Fruit fly (Drosophila melanogaster): Measurements from ENCODE around the gene jub.

jub gene

DNA sequence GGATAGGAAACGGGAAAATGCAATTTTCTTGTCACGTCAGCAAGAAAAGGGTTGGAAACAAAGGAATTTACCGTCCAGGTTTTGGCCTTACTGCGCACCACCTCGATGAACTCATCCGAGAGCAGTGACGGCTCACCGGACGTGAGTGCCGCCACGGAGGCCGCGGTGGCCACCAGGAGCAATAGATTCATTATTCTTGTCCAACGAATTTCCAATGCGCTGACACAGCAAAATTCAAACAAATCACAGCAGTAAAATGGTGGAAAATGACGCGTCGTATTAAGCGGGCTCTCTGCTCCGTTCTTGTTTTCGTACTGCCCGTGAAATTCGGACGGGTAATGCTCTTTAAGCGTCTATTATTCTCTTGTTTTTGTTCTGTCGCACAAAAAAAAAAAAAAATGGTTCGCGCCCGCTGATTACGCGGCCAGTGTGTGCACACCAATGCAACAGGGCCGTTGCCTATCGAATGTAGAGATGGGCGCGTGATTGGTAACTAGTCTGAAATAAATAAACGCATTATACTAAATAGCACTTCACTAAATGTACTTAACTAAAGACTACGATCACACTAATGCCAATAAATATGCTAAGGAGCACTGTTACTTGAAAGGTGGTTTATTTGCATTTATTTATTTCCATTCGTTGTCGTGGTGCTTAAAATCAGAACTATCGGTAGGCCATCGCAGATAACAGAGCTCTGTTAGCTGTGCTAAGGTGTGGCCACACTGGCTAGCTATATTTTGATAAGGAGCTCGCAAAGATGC is 48.2 kb downstream of the jub start, which contains the start of the genes CtsB and amrt:
CtsB (minus strand) TSS at position 432 of the 764 bp plus-strand sequence.
amrt (plus strand) TSS at position 721 of the 764 bp plus-strand sequence.
- TF ChIP-seq topi (GFP tag; optimal IDR thresholded peaks at IDR 0.05) (peak; percentile 63), fd85E (GFP tag; optimal IDR thresholded peaks at IDR 0.05) (no peak), CG10631 (GFP tag; optimal IDR thresholded peaks at IDR 0.05) (peak; percentile 63), salr (GFP tag; optimal IDR thresholded peaks at IDR 0.05) (peak in 1 of 2 experiments; percentile 66), Sox15 (GFP tag; optimal IDR thresholded peaks at IDR 0.05) (peak; percentile 36), CG6808 (GFP tag; optimal IDR thresholded peaks at IDR 0.05) (peak; percentile 70), pdm3 (GFP tag; optimal IDR thresholded peaks at IDR 0.05) (peak; percentile 72), Sox14 (GFP tag; optimal IDR thresholded peaks at IDR 0.05) (peak; percentile 71), CG4318 (GFP tag; optimal IDR thresholded peaks at IDR 0.05) (no peak), Eip93F (GFP tag; optimal IDR thresholded peaks at IDR 0.05) (no peak), OdsH (GFP tag; optimal IDR thresholded peaks at IDR 0.05) (peak; percentile 66), CG6854 (GFP tag; optimal IDR thresholded peaks at IDR 0.05) (no peak), Eip75B (GFP tag; optimal IDR thresholded peaks at IDR 0.05) (peak; percentile 67), CG7368 (GFP tag; optimal IDR thresholded peaks at IDR 0.05) (peak; percentile 31), cyc (GFP tag; optimal IDR thresholded peaks at IDR 0.05) (peak; percentile 53), CG3919 (GFP tag; optimal IDR thresholded peaks at IDR 0.05) (peak; percentile 59), Ets21C (GFP tag; optimal IDR thresholded peaks at IDR 0.05) (peak; percentile 51), achi (GFP tag; optimal IDR thresholded peaks at IDR 0.05) (peak; percentile 38), Hr38 (GFP tag; optimal IDR thresholded peaks at IDR 0.05) (no peak), Sox102F (GFP tag; optimal IDR thresholded peaks at IDR 0.05) (peak; percentile 46), fd59A (GFP tag; optimal IDR thresholded peaks at IDR 0.05) (peak; percentile 3), lz (GFP tag; optimal IDR thresholded peaks at IDR 0.05) (peak; percentile 72), CG6163 (GFP tag; IDR thresholded peaks at IDR 0.05) (peak; percentile 81; the same call in 2 of the 3 replicates), Eip78C (GFP tag) (peak; percentile 76), CG15336 (GFP tag; IDR thresholded peaks at IDR 0.05) (peak; percentile 60; the same call in 1 of the 2 replicates), CG8319 (GFP tag; optimal IDR thresholded peaks at IDR 0.05) (peak; percentile 7), CG11902 (GFP tag; optimal IDR thresholded peaks at IDR 0.05) (no peak), Hr4 (GFP tag; optimal IDR thresholded peaks at IDR 0.05) (peak; percentile 58), CG6276 (GFP tag; optimal IDR thresholded peaks at IDR 0.05) (peak; percentile 70), CG11294 (GFP tag; IDR thresholded peaks at IDR 0.05) (no peak; the same call in 1 of the 2 replicates), acj6 (GFP tag; optimal IDR thresholded peaks at IDR 0.05) (peak; percentile 57), vri (GFP tag; optimal IDR thresholded peaks at IDR 0.05) (peak; percentile 43), spab (GFP tag; optimal IDR thresholded peaks at IDR 0.05) (peak; percentile 48), CG16779 (tag; optimal IDR thresholded peaks at IDR 0.05) (peak; percentile 52), Hr39 (GFP tag; optimal IDR thresholded peaks at IDR 0.05) (peak; percentile 64), CG1621 (tag; optimal IDR thresholded peaks at IDR 0.05) (peak; percentile 26), dac (GFP tag; optimal IDR thresholded peaks at IDR 0.05) (peak; percentile 28), CG31627 (GFP tag; optimal IDR thresholded peaks at IDR 0.05) (peak; percentile 63), Met (GFP tag; optimal IDR thresholded peaks at IDR 0.05) (peak; percentile 62), net (GFP tag; optimal IDR thresholded peaks at IDR 0.05) (peak; percentile 77), Ets96B (tag; optimal IDR thresholded peaks at IDR 0.05) (peak; percentile 37), Lpt (GFP tag; optimal IDR thresholded peaks at IDR 0.05) (peak; percentile 32), eg (GFP tag; IDR thresholded peaks at IDR 0.05) (peak; percentile 86), Blimp-1 (GFP tag; optimal IDR thresholded peaks at IDR 0.05) (peak; percentile 36), CG8632 (GFP tag; optimal IDR thresholded peaks at IDR 0.05) (peak; percentile 12), CG8119 (GFP tag; IDR thresholded peaks at IDR 0.05) (no peak; the same call in 2 of the 3 replicates), fkh (GFP tag; optimal IDR thresholded peaks at IDR 0.05) (peak; percentile 31), Gug (GFP tag; IDR thresholded peaks at IDR 0.05) (peak; percentile 58), Smox (GFP tag; optimal IDR thresholded peaks at IDR 0.05) (peak; percentile 64), CG9139 (GFP tag; optimal IDR thresholded peaks at IDR 0.05) (peak; percentile 62), ss (GFP tag; optimal IDR thresholded peaks at IDR 0.05) (peak; percentile 60 to 78)

Data from whole organism, prepupa.